Fruit fly (Drosophila melanogaster) whole organism, wandering third instar larva: ENCODE data around the gene Sil1.

Source experiments
- Hr78 ChIP-seq: fragments of >200 bp; optimal IDR thresholded peaks from 2 replicates; lab custom pipeline; 2017; ENCODE audit warnings: missing biosample characterization, missing genetic modification characterization
- Sp1 ChIP-seq: fragments of 200-800 bp; sonication (Bioruptor generic); optimal IDR thresholded peaks from 3 replicates; lab custom pipeline; 2019; ENCODE audit warnings: missing biosample characterization, mild to moderate bottlenecking, missing genetic modification characterization, moderate library complexity
- pan ChIP-seq: fragments of >200 bp; optimal IDR thresholded peaks from 2 replicates; lab custom pipeline; 2017
- usp ChIP-seq: fragments of >200 bp; optimal IDR thresholded peaks from 2 replicates; lab custom pipeline; 2017; ENCODE audit warnings: missing biosample characterization, missing genetic modification characterization

dm6 chr3R:25205413-25205977 is 29.8 kb downstream of the Sil1 start:
- TF ChIP-seq usp (GFP tag; lab: Kevin White, UChicago) (no peak), Sp1 (GFP tag; lab: Kevin White, UChicago) (peak; percentile 2), pan (lab: Kevin White, UChicago) (no peak), Hr78 (GFP tag; lab: Kevin White, UChicago) (no peak)
